Worm (Caenorhabditis elegans): ENCODE measurements around the gene K10D11.5.

DNA sequence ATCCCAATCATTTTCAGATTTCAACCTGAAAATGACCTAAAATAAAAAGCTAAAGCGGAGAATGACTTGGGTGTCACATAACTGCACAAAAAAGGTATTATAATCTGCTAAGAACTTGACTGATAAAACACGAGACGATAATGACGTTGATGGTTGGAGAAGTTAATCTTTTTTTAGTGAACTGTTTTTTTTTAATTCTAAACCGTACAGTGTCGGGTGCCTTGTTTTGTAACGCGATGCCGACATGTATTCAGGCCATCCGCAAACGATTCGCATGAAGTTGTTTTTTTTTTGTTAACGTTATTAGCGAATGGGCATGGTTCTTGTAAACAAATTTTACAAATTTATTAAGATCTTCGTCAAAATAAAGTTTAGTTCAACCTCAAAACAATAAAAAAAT, 2.3 kb downstream of the K10D11.5 start, which contains the start of gene K10D11.6:
- TF ChIP-seq nhr-28 (tag; optimal IDR thresholded peaks at IDR 0.05) (no peak), ceh-39 (tag; optimal IDR thresholded peaks at IDR 0.05) (no peak), ztf-11 (tag; optimal IDR thresholded peaks at IDR 0.05) (no peak)

Data from whole organism, mixed stage, embryonic.